Fruit fly (Drosophila melanogaster) whole organism, embryonic: ENCODE results near the gene aqz.

Source experiments
- CG11247 ChIP-seq: fragments of 200-800 bp; sonication (Bioruptor generic); IDR thresholded peaks from 2 replicates; pipeline ENCODE4 v1.3.6; 2022; ENCODE audit warnings: missing biosample characterization, missing genetic modification characterization
- CG13894 ChIP-seq: fragments of 200-800 bp; sonication (Bioruptor generic); optimal IDR thresholded peaks from 3 replicates; lab custom pipeline; 2018; ENCODE audit warnings: missing biosample characterization, mild to moderate bottlenecking, missing genetic modification characterization, moderate library complexity
- CG17568 ChIP-seq: fragments of 200-800 bp; sonication (Bioruptor generic); optimal IDR thresholded peaks from 2 replicates; lab custom pipeline; 2018; ENCODE audit warnings: missing biosample characterization, mild to moderate bottlenecking, missing genetic modification characterization, moderate library complexity
- CG17829 ChIP-seq: fragments of 200-800 bp; optimal IDR thresholded peaks from 2 replicates; lab custom pipeline; 2019; ENCODE audit warnings: missing biosample characterization, mild to moderate bottlenecking, missing genetic modification characterization, moderate library complexity
- CG30431 ChIP-seq: fragments of 200-800 bp; sonication (Bioruptor generic); optimal IDR thresholded peaks from 2 replicates; lab custom pipeline; 2017; ENCODE audit warnings: missing biosample characterization, missing genetic modification characterization
- CG3065 ChIP-seq: fragments of 200-800 bp; sonication (Bioruptor generic); optimal IDR thresholded peaks from 2 replicates; lab custom pipeline; 2016; ENCODE audit warnings: missing biosample characterization, missing genetic modification characterization
- CG3838 ChIP-seq: fragments of 200-800 bp; sonication (Bioruptor generic); optimal IDR thresholded peaks from 3 replicates; lab custom pipeline; 2016; ENCODE audit warnings: missing biosample characterization, missing genetic modification characterization
- CG4282 ChIP-seq: fragments of 200-800 bp; sonication (Bioruptor generic); optimal IDR thresholded peaks from 2 replicates; lab custom pipeline; 2016; ENCODE audit warnings: missing biosample characterization, missing genetic modification characterization
- CG4820 ChIP-seq: fragments of 200-800 bp; sonication (Bioruptor generic); optimal IDR thresholded peaks from 3 replicates; lab custom pipeline; 2016; ENCODE audit warnings: missing biosample characterization, missing genetic modification characterization
- CG7357 ChIP-seq: fragments of 200-800 bp; sonication (Bioruptor generic); IDR thresholded peaks from 3 replicates; pipeline ENCODE4 v1.3.6; 2022; ENCODE audit warnings: missing biosample characterization, missing genetic modification characterization
- CG7786 ChIP-seq: fragments of 200-800 bp; sonication (Bioruptor generic); optimal IDR thresholded peaks from 2 replicates; lab custom pipeline; 2016; ENCODE audit warnings: missing biosample characterization, missing genetic modification characterization
- CG7928 ChIP-seq: fragments of 200-800 bp; sonication (Bioruptor generic); optimal IDR thresholded peaks from 2 replicates; lab custom pipeline; 2017; ENCODE audit warnings: missing biosample characterization, mild to moderate bottlenecking, missing genetic modification characterization
- CG7963 ChIP-seq: fragments of 200-800 bp; sonication (Bioruptor generic); IDR thresholded peaks from 3 replicates; pipeline ENCODE4 v1.3.6; 2022; ENCODE audit warnings: missing biosample characterization, missing genetic modification characterization; ENCODE audit not compliant: partially characterized antibody
- CG8765 ChIP-seq: fragments of 200-800 bp; sonication (Bioruptor generic); IDR thresholded peaks from 2 replicates; pipeline ENCODE4 v1.3.6; 2022; ENCODE audit warnings: missing biosample characterization, missing genetic modification characterization
- CG8924 ChIP-seq: fragments of 200-800 bp; optimal IDR thresholded peaks from 3 replicates; lab custom pipeline; 2019; ENCODE audit warnings: missing biosample characterization, mild to moderate bottlenecking, missing genetic modification characterization, moderate library complexity
- CG9727 ChIP-seq: fragments of 200-800 bp; sonication (Bioruptor generic); optimal IDR thresholded peaks from 3 replicates; lab custom pipeline; 2017; ENCODE audit warnings: missing biosample characterization, mild to moderate bottlenecking, missing genetic modification characterization
- CG9797 ChIP-seq: fragments of 200-800 bp; sonication (Bioruptor generic); optimal IDR thresholded peaks from 3 replicates; lab custom pipeline; 2018; ENCODE audit warnings: missing biosample characterization, mild to moderate bottlenecking, missing genetic modification characterization
- Dek ChIP-seq: fragments of 200-800 bp; sonication (Bioruptor generic); optimal IDR thresholded peaks from 3 replicates; lab custom pipeline; 2019; ENCODE audit warnings: missing biosample characterization, mild to moderate bottlenecking, missing genetic modification characterization, moderate library complexity
- E2f2 ChIP-seq: fragments of 200-800 bp; sonication (Bioruptor generic); IDR thresholded peaks from 2 replicates; pipeline ENCODE4 v1.3.6; 2022; ENCODE audit warnings: missing biosample characterization, missing genetic modification characterization
- Fer3 ChIP-seq: fragments of 200-800 bp; sonication (Bioruptor generic); optimal IDR thresholded peaks from 2 replicates; lab custom pipeline; 2018; ENCODE audit warnings: missing biosample characterization, mild to moderate bottlenecking, missing genetic modification characterization, moderate library complexity
- HmgD ChIP-seq: fragments of 200-800 bp; sonication (Bioruptor generic); optimal IDR thresholded peaks from 3 replicates; lab custom pipeline; 2016; ENCODE audit warnings: missing biosample characterization, missing genetic modification characterization
- Lim3 ChIP-seq: fragments of 200-800 bp; sonication (Bioruptor generic); IDR thresholded peaks from 2 replicates; pipeline ENCODE4 v1.3.6; 2022; ENCODE audit warnings: missing biosample characterization, missing genetic modification characterization
- Pdp1 ChIP-seq, 2 experiments: fragments of 200-800 bp; sonication (Bioruptor generic); optimal IDR thresholded peaks; 3 replicates each; lab custom pipeline; 2016; ENCODE audit warnings: missing biosample characterization in 2 of 2, missing genetic modification characterization in 2 of 2, mild to moderate bottlenecking in 1 of 2, moderate library complexity in 1 of 2
- Ptx1 ChIP-seq: fragments of 200-800 bp; sonication (Bioruptor generic); IDR thresholded peaks from 2 replicates; pipeline ENCODE4 v1.3.6; 2022; ENCODE audit warnings: missing biosample characterization, missing genetic modification characterization
- Sry-δ ChIP-seq: fragments of 200-800 bp; sonication (Bioruptor generic); optimal IDR thresholded peaks from 2 replicates; lab custom pipeline; 2016; ENCODE audit warnings: missing biosample characterization, missing genetic modification characterization
- Ssrp ChIP-seq: fragments of 200-800 bp; sonication (Bioruptor generic); optimal IDR thresholded peaks from 2 replicates; lab custom pipeline; 2018; ENCODE audit warnings: missing biosample characterization, mild to moderate bottlenecking, missing genetic modification characterization, moderate library complexity
- Taf1 ChIP-seq: fragments of 200-800 bp; sonication (Bioruptor generic); IDR thresholded peaks from 2 replicates; pipeline ENCODE4 v1.3.6; 2022; ENCODE audit warnings: missing biosample characterization, missing genetic modification characterization
- aop ChIP-seq: fragments of 200-800 bp; sonication (Bioruptor generic); IDR thresholded peaks from 2 replicates; pipeline ENCODE4 v1.3.6; 2022; ENCODE audit warnings: missing biosample characterization, missing genetic modification characterization
- ase ChIP-seq: fragments of 200-800 bp; sonication (Bioruptor generic); IDR thresholded peaks from 3 replicates; pipeline ENCODE4 v1.3.6; 2022; ENCODE audit warnings: missing biosample characterization, missing genetic modification characterization
- bbx ChIP-seq: fragments of 200-800 bp; sonication (Bioruptor generic); IDR thresholded peaks from 2 replicates; pipeline ENCODE4 v1.3.6; 2022; ENCODE audit warnings: missing biosample characterization, missing genetic modification characterization; ENCODE audit not compliant: partially characterized antibody
- bigmax ChIP-seq: fragments of 200-800 bp; sonication (Bioruptor generic); optimal IDR thresholded peaks from 2 replicates; lab custom pipeline; 2018; ENCODE audit warnings: missing biosample characterization, mild to moderate bottlenecking, missing genetic modification characterization
- corto ChIP-seq: fragments of 200-800 bp; sonication (Bioruptor generic); optimal IDR thresholded peaks from 2 replicates; lab custom pipeline; 2016; ENCODE audit warnings: missing biosample characterization, mild to moderate bottlenecking, missing genetic modification characterization, moderate library complexity
- cwo ChIP-seq: fragments of 200-800 bp; sonication (Bioruptor generic); optimal IDR thresholded peaks from 3 replicates; lab custom pipeline; 2017; ENCODE audit warnings: missing biosample characterization, missing genetic modification characterization, mild to moderate bottlenecking, moderate library complexity, missing genetic modification reagents
- dmrt99B ChIP-seq: fragments of 200-800 bp; sonication (Bioruptor generic); optimal IDR thresholded peaks from 2 replicates; lab custom pipeline; 2018; ENCODE audit warnings: missing biosample characterization, mild to moderate bottlenecking, missing genetic modification characterization, moderate library complexity
- dpn ChIP-seq, 2 experiments: fragments of 200-800 bp; sonication (Bioruptor generic); optimal IDR thresholded peaks; 3 replicates each; lab custom pipeline; 2016; ENCODE audit warnings: missing biosample characterization in 2 of 2, missing genetic modification characterization in 2 of 2
- gro ChIP-seq: fragments of 200-800 bp; sonication (Bioruptor generic); optimal IDR thresholded peaks from 2 replicates; lab custom pipeline; 2016; ENCODE audit warnings: missing biosample characterization, missing genetic modification characterization
- ken ChIP-seq: fragments of 200-800 bp; sonication (Bioruptor generic); IDR thresholded peaks from 3 replicates; pipeline ENCODE4 v1.3.6; 2022; ENCODE audit warnings: missing biosample characterization, missing genetic modification characterization
- klu ChIP-seq: fragments of 200-800 bp; sonication (Bioruptor generic); IDR thresholded peaks from 2 replicates; pipeline ENCODE4 v1.3.6; 2022; ENCODE audit warnings: missing biosample characterization, missing genetic modification characterization
- lmd ChIP-seq: fragments of 200-800 bp; sonication (Bioruptor generic); IDR thresholded peaks from 2 replicates; pipeline ENCODE4 v1.3.6; 2022; ENCODE audit warnings: missing biosample characterization, missing genetic modification characterization
- luna ChIP-seq: fragments of 200-800 bp; sonication (Bioruptor generic); optimal IDR thresholded peaks from 2 replicates; lab custom pipeline; 2016; ENCODE audit warnings: missing biosample characterization, missing genetic modification characterization
- maf-S ChIP-seq: fragments of 200-800 bp; sonication (Bioruptor generic); optimal IDR thresholded peaks from 2 replicates; lab custom pipeline; 2016; ENCODE audit warnings: missing biosample characterization, missing genetic modification characterization
- nerfin-1 ChIP-seq: fragments of 200-800 bp; sonication (Bioruptor generic); optimal IDR thresholded peaks from 3 replicates; lab custom pipeline; 2019; ENCODE audit warnings: missing biosample characterization, mild to moderate bottlenecking, missing genetic modification characterization, moderate library complexity
- nmo ChIP-seq: fragments of 200-800 bp; sonication (Bioruptor generic); optimal IDR thresholded peaks from 2 replicates; lab custom pipeline; 2018; ENCODE audit warnings: missing biosample characterization, mild to moderate bottlenecking, missing genetic modification characterization, moderate library complexity
- ranshi ChIP-seq: fragments of 200-800 bp; sonication (Bioruptor generic); IDR thresholded peaks from 2 replicates; pipeline ENCODE4 v1.3.6; 2022; ENCODE audit warnings: missing biosample characterization, missing genetic modification characterization
- sd ChIP-seq: fragments of 200-800 bp; sonication (Bioruptor generic); optimal IDR thresholded peaks from 3 replicates; lab custom pipeline; 2018; ENCODE audit warnings: missing biosample characterization, mild to moderate bottlenecking, missing genetic modification characterization, moderate library complexity
- sim ChIP-seq: fragments of 200-800 bp; sonication (Bioruptor generic); IDR thresholded peaks from 2 replicates; pipeline ENCODE4 v1.3.6; 2022; ENCODE audit warnings: missing biosample characterization, missing genetic modification characterization
- tio ChIP-seq: fragments of 200-800 bp; sonication (Bioruptor generic); optimal IDR thresholded peaks from 2 replicates; lab custom pipeline; 2017; ENCODE audit warnings: missing biosample characterization, missing genetic modification characterization, inconsistent platforms
- wdn ChIP-seq: fragments of 200-800 bp; sonication (Bioruptor generic); IDR thresholded peaks from 2 replicates; pipeline ENCODE4 v1.3.6; 2022; ENCODE audit warnings: missing biosample characterization, missing genetic modification characterization

The aqz gene

dm6 chr3R:8810397-8811184 lies 9.9 kb downstream of the aqz start (continued):
- TF ChIP-seq CG8924 (tag; lab: Kevin White, UChicago), result peak; percentile 67
- peak; percentile 71 for TF ChIP-seq CG3065
- no peak for TF ChIP-seq CG8765 (GFP tag; lab: Robert Waterston, UW)
- peak; percentile 40 for TF ChIP-seq HmgD
- peak; percentile 31; the same call in 1 of the 2 replicates for TF ChIP-seq klu (GFP tag; lab: Robert Waterston, UW)
- TF ChIP-seq ase (GFP tag; lab: Robert Waterston, UW), result peak; percentile 61; the same call in 2 of the 3 replicates
- peak; percentile 68 for TF ChIP-seq CG7786 (GFP tag; lab: Kevin White, UChicago)
- peak; percentile 10 for TF ChIP-seq corto (GFP tag; lab: Kevin White, UChicago)
- TF ChIP-seq nerfin-1 (tag; lab: Kevin White, UChicago), result peak; percentile 85
- peak; percentile 64; the same call in 1 of the 2 replicates for TF ChIP-seq lmd (GFP tag; lab: Robert Waterston, UW)
- TF ChIP-seq wdn (GFP tag; lab: Robert Waterston, UW), result peak; percentile 47; the same call in 1 of the 2 replicates
- no peak for TF ChIP-seq Ssrp
- TF ChIP-seq Fer3 (tag; lab: Kevin White, UChicago), result peak; percentile 82
- peak; percentile 55; the same call in 1 of the 3 replicates for TF ChIP-seq ken (GFP tag; lab: Robert Waterston, UW)
- TF ChIP-seq tio (GFP tag; lab: Kevin White, UChicago), result peak; percentile 64
- peak; percentile 53; the same call in 2 of the 3 replicates for TF ChIP-seq CG7357
- peak; percentile 96 for TF ChIP-seq CG17568 (GFP tag; lab: Kevin White, UChicago)
- peak; percentile 77 for TF ChIP-seq CG9727 (GFP tag; lab: Kevin White, UChicago)
- peak; percentile 78 for TF ChIP-seq sd
- peak; percentile 73 for TF ChIP-seq CG4282 (GFP tag; lab: Kevin White, UChicago)
- no peak for TF ChIP-seq CG7963 (GFP tag; lab: Robert Waterston, UW)
- peak; percentile 2 for TF ChIP-seq CG9797 (GFP tag; lab: Kevin White, UChicago)
- TF ChIP-seq CG3838 (GFP tag; lab: Kevin White, UChicago), result peak; percentile 81
- TF ChIP-seq gro, result peak; percentile 88
- peak in 1 of 2 experiments; percentile 70 for TF ChIP-seq dpn (GFP tag; optimal IDR thresholded peaks at IDR 0.05; lab: Kevin White, UChicago)
- no peak for TF ChIP-seq CG30431 (GFP tag; lab: Kevin White, UChicago)
- peak; percentile 50 for TF ChIP-seq CG4820 (GFP tag; lab: Kevin White, UChicago)
- TF ChIP-seq maf-S (GFP tag; lab: Kevin White, UChicago), result peak; percentile 47
- TF ChIP-seq Lim3 (GFP tag; lab: Robert Waterston, UW), result no peak; the same call in 1 of the 2 replicates
- peak in 1 of 2 experiments; percentile 95 for TF ChIP-seq Pdp1 (GFP tag; optimal IDR thresholded peaks at IDR 0.05; lab: Kevin White, UChicago)
- TF ChIP-seq dmrt99B (tag; lab: Kevin White, UChicago), result peak; percentile 56
- TF ChIP-seq bigmax (GFP tag; lab: Kevin White, UChicago), result peak; percentile 79
- TF ChIP-seq bbx (GFP tag; lab: Robert Waterston, UW), result no peak
- peak; percentile 53 for TF ChIP-seq nmo (GFP tag; lab: Kevin White, UChicago)
- peak; percentile 59; the same call in 1 of the 2 replicates for TF ChIP-seq aop
- TF ChIP-seq Taf1 (GFP tag; lab: Robert Waterston, UW), result 0 out of 2 replicates have a peak, but pooled peaks have one; percentile 44
- peak; percentile 13 for TF ChIP-seq CG17829
- TF ChIP-seq sim (GFP tag; lab: Robert Waterston, UW), result 0 out of 2 replicates have a peak, but pooled peaks have one; percentile 53
- peak; percentile 98 for TF ChIP-seq CG13894 (tag; lab: Kevin White, UChicago)
- TF ChIP-seq CG7928 (GFP tag; lab: Kevin White, UChicago), result peak; percentile 48
- peak; percentile 54; the same call in 1 of the 2 replicates for TF ChIP-seq E2f2 (GFP tag; lab: Robert Waterston, UW)
- TF ChIP-seq ranshi (GFP tag; lab: Robert Waterston, UW), result peak; percentile 78; the same call in 1 of the 2 replicates
- TF ChIP-seq CG11247 (GFP tag; lab: Robert Waterston, UW), result peak; percentile 35; the same call in 1 of the 2 replicates
- peak; percentile 77 for TF ChIP-seq Ptx1
- peak; percentile 65 for TF ChIP-seq Dek
- TF ChIP-seq cwo, result peak; percentile 75
- TF ChIP-seq luna, result peak; percentile 14
- TF ChIP-seq Sry-δ (GFP tag; lab: Kevin White, UChicago), result peak; percentile 15
